Fruit fly (Drosophila melanogaster) S2 (cell line): ENCODE results near the gene isoQC.

Source experiments
- CG8478 ChIP-seq: fragments of >200 bp; optimal IDR thresholded peaks from 2 replicates; lab custom pipeline; 2018
- CTCF ChIP-seq, 2 experiments: fragments of >200 bp; optimal IDR thresholded peaks; 2 replicates each; lab custom pipeline; 2018

DNA sequence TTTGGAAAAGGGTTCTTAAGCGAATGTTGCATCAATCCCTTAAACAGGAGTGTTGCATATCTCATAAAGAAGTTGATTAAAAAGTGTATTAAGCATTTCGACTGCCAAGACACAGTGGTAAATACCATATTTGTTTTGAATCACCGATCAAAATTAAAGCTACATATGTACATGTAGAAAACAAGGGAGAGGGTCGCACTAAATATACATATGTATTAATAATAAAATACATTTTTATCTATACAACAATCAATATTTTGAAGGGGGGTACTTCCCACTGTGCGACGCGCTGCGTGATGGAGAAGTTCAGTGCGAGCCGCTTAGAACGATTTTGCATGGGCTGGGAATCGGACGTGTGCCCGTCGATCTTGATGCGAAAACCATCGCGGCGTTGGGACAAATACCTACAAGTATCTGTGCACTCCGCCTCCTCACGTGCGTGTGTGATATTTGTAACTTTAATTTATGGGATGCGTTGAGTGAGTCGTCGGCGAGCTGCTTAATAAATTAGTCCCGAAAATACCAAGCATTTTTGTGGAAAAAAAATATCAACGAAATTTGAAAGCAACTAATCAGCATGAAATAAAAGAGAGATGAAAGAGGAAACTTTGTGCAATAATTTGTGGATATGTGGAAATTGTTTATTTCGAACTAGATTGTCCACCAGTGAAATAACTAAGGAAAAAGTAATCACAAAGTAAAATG lies 29.3 kb upstream of the isoQC start:
- TF ChIP-seq CTCF (optimal IDR thresholded peaks at IDR 0.05; lab: Kevin White, UChicago) = no peak
- no peak for TF ChIP-seq CG8478 (lab: Kevin White, UChicago)
